Fruit fly (Drosophila melanogaster) Kc167 (cell line): ENCODE results near the gene Ttc1.

Source experiments
- Myc ChIP-seq: fragments of >200 bp; optimal IDR thresholded peaks from 2 replicates; lab custom pipeline; 2017; ENCODE audit warnings: missing external identifiers
- insv ChIP-seq: fragments of >200 bp; optimal IDR thresholded peaks from 3 replicates; lab custom pipeline; 2018; ENCODE audit warnings: missing external identifiers
- psq ChIP-seq: fragments of >200 bp; optimal IDR thresholded peaks from 2 replicates; lab custom pipeline; 2017; ENCODE audit warnings: missing external identifiers
- ttk ChIP-seq: sonication (Bioruptor generic); optimal IDR thresholded peaks from 2 replicates; lab custom pipeline; 2017; ENCODE audit warnings: missing external identifiers

DNA sequence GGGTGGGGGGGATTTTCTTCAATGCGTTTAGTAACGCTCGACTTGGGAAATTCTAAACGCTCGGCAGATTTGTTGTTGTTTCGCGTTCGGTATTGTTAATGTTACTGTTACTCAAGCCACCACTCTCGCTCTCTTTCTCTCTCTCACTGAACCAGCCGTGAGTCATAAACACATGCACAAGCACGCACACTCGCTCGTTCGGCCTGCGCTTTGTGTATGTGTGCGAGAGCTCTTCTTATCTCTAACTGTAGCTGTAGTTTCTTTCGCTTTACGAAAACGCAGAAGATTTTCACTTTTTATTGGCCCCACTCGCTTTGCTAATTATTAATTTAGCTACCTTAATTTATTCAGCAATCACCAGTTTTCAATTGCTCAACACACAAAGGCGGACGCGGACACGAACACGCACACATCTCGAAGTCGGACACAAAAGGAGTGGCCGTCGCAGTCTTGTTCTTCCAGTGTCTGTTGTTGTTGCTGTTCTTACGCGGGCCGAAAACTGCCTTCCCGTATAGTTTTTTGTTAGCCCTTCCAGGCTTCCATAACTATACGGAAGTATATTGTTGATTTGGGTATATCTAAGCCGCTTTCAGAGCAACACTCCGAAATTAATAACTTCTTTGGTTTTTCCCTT lies 10.3 kb upstream of the Ttc1 start:
- TF ChIP-seq psq (lab: Kevin White, UChicago) (no peak), insv (lab: Kevin White, UChicago) (no peak), ttk (no peak), Myc (no peak)
